Fruit fly (Drosophila melanogaster) whole organism, wandering third instar larva: ENCODE results near the gene CG3568.

Experiments used
- Abd-B ChIP-seq: fragments of >200 bp; optimal IDR thresholded peaks from 2 replicates; lab custom pipeline; 2017; ENCODE audit warnings: missing biosample characterization, missing genetic modification characterization
- CG9705 ChIP-seq: fragments of 200-800 bp; sonication (Bioruptor generic); optimal IDR thresholded peaks from 2 replicates; lab custom pipeline; 2018; ENCODE audit warnings: missing biosample characterization, mild to moderate bottlenecking, missing genetic modification characterization
- CrebA ChIP-seq: fragments of 200-800 bp; sonication (Bioruptor generic); optimal IDR thresholded peaks from 2 replicates; lab custom pipeline; 2016; ENCODE audit warnings: missing biosample characterization, mild to moderate bottlenecking, missing genetic modification characterization, borderline replicate concordance
- Dfd ChIP-seq: fragments of >200 bp; optimal IDR thresholded peaks from 2 replicates; lab custom pipeline; 2017; ENCODE audit warnings: missing biosample characterization, missing genetic modification characterization
- Dif ChIP-seq: fragments of 200-275, 200-300 bp; sonication (Bioruptor generic); optimal IDR thresholded peaks from 2 replicates; lab custom pipeline; 2018; ENCODE audit warnings: missing biosample characterization, missing genetic modification characterization; ENCODE audit not compliant: partially characterized antibody
- GATAd ChIP-seq: sonication (Bioruptor generic); optimal IDR thresholded peaks from 2 replicates; lab custom pipeline; 2016; ENCODE audit warnings: missing biosample characterization, missing genetic modification characterization
- HLH106 ChIP-seq: fragments of 200-800 bp; optimal IDR thresholded peaks from 3 replicates; lab custom pipeline; 2019; ENCODE audit warnings: missing biosample characterization, mild to moderate bottlenecking, missing genetic modification characterization, moderate library complexity
- Hnf4 ChIP-seq: fragments of 200-800 bp; sonication (Bioruptor generic); optimal IDR thresholded peaks from 2 replicates; lab custom pipeline; 2016; ENCODE audit warnings: missing biosample characterization, mild to moderate bottlenecking, missing genetic modification characterization
- Hr78 ChIP-seq: fragments of >200 bp; optimal IDR thresholded peaks from 2 replicates; lab custom pipeline; 2017; ENCODE audit warnings: missing biosample characterization, missing genetic modification characterization
- Hr83 ChIP-seq: fragments of 200-300 bp; sonication (Bioruptor generic); optimal IDR thresholded peaks from 2 replicates; lab custom pipeline; 2016; ENCODE audit warnings: missing biosample characterization, mild to moderate bottlenecking, missing genetic modification characterization, moderate library complexity; ENCODE audit not compliant: poor library complexity, severe bottlenecking
- Mio ChIP-seq: sonication (Bioruptor generic); optimal IDR thresholded peaks from 2 replicates; lab custom pipeline; 2016; ENCODE audit warnings: missing biosample characterization, missing genetic modification characterization
- N ChIP-seq: fragments of >200 bp; optimal IDR thresholded peaks from 2 replicates; lab custom pipeline; 2018; ENCODE audit warnings: missing biosample characterization, missing external identifiers, missing genetic modification characterization
- OdsH ChIP-seq: fragments of 200-800 bp; sonication (Bioruptor generic); optimal IDR thresholded peaks from 2 replicates; lab custom pipeline; 2016; ENCODE audit warnings: missing biosample characterization, mild to moderate bottlenecking, missing genetic modification characterization
- Rel ChIP-seq, 2 experiments: fragments of 200-800 bp; sonication (Bioruptor generic) in 1 of 2; optimal IDR thresholded peaks; 2 replicates in 1 of 2; 3 replicates in 1 of 2; lab custom pipeline; 2016 to 2019; ENCODE audit warnings: mild to moderate bottlenecking in 2 of 2, missing biosample characterization in 2 of 2, missing genetic modification characterization in 2 of 2, moderate library complexity in 1 of 2
- Sp1 ChIP-seq: fragments of 200-800 bp; sonication (Bioruptor generic); optimal IDR thresholded peaks from 3 replicates; lab custom pipeline; 2019; ENCODE audit warnings: missing biosample characterization, mild to moderate bottlenecking, missing genetic modification characterization, moderate library complexity
- dmrt93B ChIP-seq: fragments of 200-800 bp; sonication (Bioruptor generic); optimal IDR thresholded peaks from 2 replicates; lab custom pipeline; 2018; ENCODE audit warnings: missing biosample characterization, mild to moderate bottlenecking, missing genetic modification characterization
- dsf ChIP-seq: sonication (Bioruptor generic); optimal IDR thresholded peaks from 2 replicates; lab custom pipeline; 2016; ENCODE audit warnings: missing biosample characterization, missing genetic modification characterization, borderline replicate concordance
- ey ChIP-seq: fragments of 200-800 bp; sonication (Bioruptor generic); optimal IDR thresholded peaks from 2 replicates; lab custom pipeline; 2016; ENCODE audit warnings: missing biosample characterization, missing genetic modification characterization
- foxo ChIP-seq, 2 experiments: fragments of 200-800 bp; sonication (Bioruptor generic); optimal IDR thresholded peaks; 2 replicates in 1 of 2; 3 replicates in 1 of 2; lab custom pipeline; 2016 to 2017; ENCODE audit warnings: missing biosample characterization in 2 of 2, missing genetic modification characterization in 2 of 2
- fru ChIP-seq: fragments of 200-800 bp; sonication (Bioruptor generic); optimal IDR thresholded peaks from 3 replicates; lab custom pipeline; 2016; ENCODE audit warnings: missing biosample characterization, mild to moderate bottlenecking, missing genetic modification characterization
- h ChIP-seq: fragments of 200-800 bp; sonication (Bioruptor generic); optimal IDR thresholded peaks from 3 replicates; lab custom pipeline; 2016; ENCODE audit warnings: missing biosample characterization, mild to moderate bottlenecking, missing genetic modification characterization
- jim ChIP-seq: fragments of 175-275, 200-325 bp; sonication (Bioruptor generic); optimal IDR thresholded peaks from 2 replicates; lab custom pipeline; 2016; ENCODE audit warnings: missing biosample characterization, mild to moderate bottlenecking, missing genetic modification characterization
- pan ChIP-seq: fragments of >200 bp; optimal IDR thresholded peaks from 2 replicates; lab custom pipeline; 2017
- psq ChIP-seq: fragments of 200-800 bp; sonication (Bioruptor generic); optimal IDR thresholded peaks from 3 replicates; lab custom pipeline; 2017; ENCODE audit warnings: missing biosample characterization, mild to moderate bottlenecking, missing genetic modification characterization, moderate library complexity
- rgr ChIP-seq: fragments of 200-800 bp; sonication (Bioruptor generic); optimal IDR thresholded peaks from 3 replicates; lab custom pipeline; 2016; ENCODE audit warnings: missing biosample characterization, mild to moderate bottlenecking, missing genetic modification characterization
- sage ChIP-seq: fragments of 200-800 bp; sonication (Bioruptor generic); optimal IDR thresholded peaks from 2 replicates; lab custom pipeline; 2016; ENCODE audit warnings: missing biosample characterization, mild to moderate bottlenecking, missing genetic modification characterization
- sv ChIP-seq: fragments of 200-800 bp; sonication (Bioruptor generic); optimal IDR thresholded peaks from 3 replicates; lab custom pipeline; 2016; ENCODE audit warnings: missing biosample characterization, missing genetic modification characterization
- tai ChIP-seq: sonication (Bioruptor generic); optimal IDR thresholded peaks from 2 replicates; lab custom pipeline; 2016; ENCODE audit warnings: missing biosample characterization, missing genetic modification characterization
- usp ChIP-seq: fragments of >200 bp; optimal IDR thresholded peaks from 2 replicates; lab custom pipeline; 2017; ENCODE audit warnings: missing biosample characterization, missing genetic modification characterization
- woc ChIP-seq: sonication (Bioruptor generic); optimal IDR thresholded peaks from 2 replicates; lab custom pipeline; 2016; ENCODE audit warnings: missing biosample characterization, mild to moderate bottlenecking, missing genetic modification characterization

Gene CG3568

dm6 chrX:4554718-4555117, 12.3 kb downstream of the CG3568 start:
- TF ChIP-seq Hr78 (no peak), ey (GFP tag; lab: Kevin White, UChicago) (no peak), sage (GFP tag; lab: Kevin White, UChicago) (no peak), usp (GFP tag; lab: Kevin White, UChicago) (no peak), woc (no peak), GATAd (GFP tag; lab: Kevin White, UChicago) (no peak), rgr (GFP tag; lab: Kevin White, UChicago) (no peak), sv (no peak), Mio (no peak), N (no peak), Abd-B (GFP tag; lab: Kevin White, UChicago) (no peak), dmrt93B (no peak), pan (lab: Kevin White, UChicago) (no peak)

- TF ChIP-seq dmrt93B (no peak), jim (GFP tag; lab: Kevin White, UChicago) (no peak), h (peak; percentile 42), Rel (GFP tag; optimal IDR thresholded peaks at IDR 0.05; lab: Kevin White, UChicago) (no peak), Rel (tag; optimal IDR thresholded peaks at IDR 0.05; lab: Kevin White, UChicago) (peak; percentile 46), CrebA (GFP tag; lab: Kevin White, UChicago) (no peak)
Measured at dm6 chrX:4555833-4556232, 13.4 kb downstream of the CG3568 start.

- TF ChIP-seq woc (no peak), Rel (GFP tag; optimal IDR thresholded peaks at IDR 0.05; lab: Kevin White, UChicago) (no peak), Rel (tag; optimal IDR thresholded peaks at IDR 0.05; lab: Kevin White, UChicago) (no peak), tai (GFP tag; lab: Kevin White, UChicago) (no peak), GATAd (GFP tag; lab: Kevin White, UChicago) (no peak), jim (GFP tag; lab: Kevin White, UChicago) (no peak), pan (lab: Kevin White, UChicago) (no peak), fru (GFP tag; lab: Kevin White, UChicago) (no peak)
- TF ChIP-seq, all 38 proteins: peak for 0
Measured at dm6 chrX:4557772-4558171, 15.3 kb downstream of the CG3568 start, which contains the start of gene CG3546. CG3546 (plus strand) TSS chrX:4558072.

- peak; percentile 18 for TF ChIP-seq psq (GFP tag; lab: Kevin White, UChicago)
- TF ChIP-seq rgr (GFP tag; lab: Kevin White, UChicago): peak; percentile 31
- peak; percentile 36 for TF ChIP-seq fru (GFP tag; lab: Kevin White, UChicago)
- TF ChIP-seq dmrt93B: peak; percentile 4
- TF ChIP-seq Sp1 (GFP tag; lab: Kevin White, UChicago): peak; percentile 9
- TF ChIP-seq foxo (GFP tag; optimal IDR thresholded peaks at IDR 0.05; lab: Kevin White, UChicago): peak in 1 of 2 experiments; percentile 35
- no peak for TF ChIP-seq GATAd (GFP tag; lab: Kevin White, UChicago)
- TF ChIP-seq N: no peak
- peak; percentile 49 for TF ChIP-seq HLH106 (tag; lab: Kevin White, UChicago)
- TF ChIP-seq h: peak; percentile 48
- no peak for TF ChIP-seq usp (GFP tag; lab: Kevin White, UChicago)
- peak; percentile 19 for TF ChIP-seq ey (GFP tag; lab: Kevin White, UChicago)
Measured at dm6 chrX:4560182-4560845, 17.9 kb downstream of the CG3568 start.

- TF ChIP-seq Hr78: no peak
- no peak for TF ChIP-seq Dfd (GFP tag; lab: Kevin White, UChicago)
- no peak for TF ChIP-seq dsf (GFP tag; lab: Kevin White, UChicago)
- no peak for TF ChIP-seq pan (lab: Kevin White, UChicago)
- no peak for TF ChIP-seq Hr83 (GFP tag; lab: Kevin White, UChicago)
- no peak for TF ChIP-seq Hnf4 (GFP tag; lab: Kevin White, UChicago)
Measured at dm6 chrX:4563980-4564379, 21.6 kb downstream of the CG3568 start.

dm6 chrX:4564962-4565361, 22.5 kb downstream of the CG3568 start:
- TF ChIP-seq Sp1 (GFP tag; lab: Kevin White, UChicago) (no peak), foxo (GFP tag; optimal IDR thresholded peaks at IDR 0.05; lab: Kevin White, UChicago) (no peak), usp (GFP tag; lab: Kevin White, UChicago) (no peak), rgr (GFP tag; lab: Kevin White, UChicago) (no peak), Hnf4 (GFP tag; lab: Kevin White, UChicago) (no peak), Dif (no peak), OdsH (no peak), CG9705 (GFP tag; lab: Kevin White, UChicago) (no peak), fru (GFP tag; lab: Kevin White, UChicago) (no peak), ey (GFP tag; lab: Kevin White, UChicago) (no peak)
- TF ChIP-seq, all 38 proteins: peak for 0
